Worm (Caenorhabditis elegans) whole organism, L1 larva: ENCODE results near the gene sre-7.

Source experiments
- C34B4.2 ChIP-seq: sonication (generic microtip); optimal IDR thresholded peaks from 2 replicates; lab custom pipeline; 2017; ENCODE audit warnings: mild to moderate bottlenecking, missing genetic modification characterization, missing compliant biosample characterization
- F16B12.6 ChIP-seq: fragments of 150-350 bp; optimal IDR thresholded peaks from 2 replicates; lab custom pipeline; 2014; ENCODE audit warnings: missing biosample characterization, missing genetic modification characterization
- ama-1 ChIP-seq: fragments of 150-350 bp; optimal IDR thresholded peaks from 2 replicates; lab custom pipeline; 2014
- blmp-1 ChIP-seq: fragments of 150-350 bp; optimal IDR thresholded peaks from 2 replicates; lab custom pipeline; 2014; ENCODE audit warnings: missing biosample characterization, missing genetic modification characterization
- efl-1 ChIP-seq, 4 experiments: fragments of 150-350 bp; optimal IDR thresholded peaks in 3 of 4; peaks in 1 of 4; 1 replicate in 1 of 4; 2 replicates in 3 of 4; lab custom pipeline; 2014; ENCODE audit warnings: missing biosample characterization in 2 of 4, missing genetic modification characterization in 2 of 4, missing genetic modification reagents in 2 of 4
- egl-27 ChIP-seq, 2 experiments: fragments of 150-350 bp in 1 of 2; sonication (generic microtip); optimal IDR thresholded peaks; 3 replicates each; lab custom pipeline; 2017 to 2018; ENCODE audit warnings: missing biosample characterization in 2 of 2, missing genetic modification characterization in 2 of 2, missing genetic modification reagents in 2 of 2
- ets-5 ChIP-seq: fragments of 200-800 bp; sonication (Bioruptor generic); IDR thresholded peaks from 2 replicates; pipeline ENCODE4 v1.3.6; 2022; ENCODE audit warnings: missing genetic modification characterization, missing compliant biosample characterization
- fkh-10 ChIP-seq: sonication (generic microtip); optimal IDR thresholded peaks from 2 replicates; lab custom pipeline; 2017; ENCODE audit warnings: missing biosample characterization, missing genetic modification reagents, missing genetic modification characterization
- fkh-8 ChIP-seq: sonication (generic microtip); optimal IDR thresholded peaks from 2 replicates; lab custom pipeline; 2016; ENCODE audit warnings: mild to moderate bottlenecking, missing genetic modification characterization, missing compliant biosample characterization
- grh-1 ChIP-seq: fragments of 200-800 bp; sonication (Bioruptor generic); IDR thresholded peaks from 2 replicates; pipeline ENCODE4 v1.3.6; 2022; ENCODE audit warnings: missing genetic modification reagents, missing genetic modification characterization, missing compliant biosample characterization
- hpl-2 ChIP-seq: fragments of 150-350 bp; optimal IDR thresholded peaks from 2 replicates; lab custom pipeline; 2014; ENCODE audit warnings: missing biosample characterization, missing genetic modification reagents, missing genetic modification characterization
- lin-14 ChIP-seq: fragments of 200-800 bp; sonication (Bioruptor generic); optimal IDR thresholded peaks from 2 replicates; lab custom pipeline; 2018; ENCODE audit warnings: mild to moderate bottlenecking, missing genetic modification characterization, moderate library complexity, missing compliant biosample characterization
- lir-3 ChIP-seq: sonication (generic microtip); optimal IDR thresholded peaks from 2 replicates; lab custom pipeline; 2016; ENCODE audit warnings: mild to moderate bottlenecking, missing genetic modification characterization, moderate library complexity, missing compliant biosample characterization; ENCODE audit not compliant: poor library complexity
- lsy-2 ChIP-seq, 2 experiments: fragments of 150-350 bp; optimal IDR thresholded peaks; 2 replicates each; lab custom pipeline; 2014; ENCODE audit warnings: missing biosample characterization in 2 of 2, missing genetic modification characterization in 2 of 2
- mab-9 ChIP-seq: fragments of 200-800 bp; sonication (Bioruptor generic); IDR thresholded peaks from 2 replicates; pipeline ENCODE4 v1.3.6; 2022; ENCODE audit warnings: missing genetic modification reagents, missing genetic modification characterization, missing compliant biosample characterization
- mdl-1 ChIP-seq, 2 experiments: fragments of 150-350 bp; optimal IDR thresholded peaks; 2 replicates each; lab custom pipeline; 2014 to 2017; ENCODE audit warnings: missing biosample characterization in 2 of 2, missing genetic modification characterization in 2 of 2, inconsistent platforms in 1 of 2
- mef-2 ChIP-seq: fragments of 150-350 bp; optimal IDR thresholded peaks from 2 replicates; lab custom pipeline; 2014; ENCODE audit warnings: missing biosample characterization, missing genetic modification characterization
- mep-1 ChIP-seq: fragments of 150-350 bp; optimal IDR thresholded peaks from 2 replicates; lab custom pipeline; 2014; ENCODE audit warnings: missing biosample characterization, missing genetic modification characterization
- nhr-20 ChIP-seq: sonication (generic microtip); optimal IDR thresholded peaks from 2 replicates; lab custom pipeline; 2016; ENCODE audit warnings: mild to moderate bottlenecking, missing genetic modification characterization, missing compliant biosample characterization
- nhr-237 ChIP-seq: fragments of 150-350 bp; optimal IDR thresholded peaks from 2 replicates; lab custom pipeline; 2014; ENCODE audit warnings: missing biosample characterization, missing genetic modification characterization
- nhr-28 ChIP-seq: fragments of 150-350 bp; optimal IDR thresholded peaks from 2 replicates; lab custom pipeline; 2014; ENCODE audit warnings: missing biosample characterization, missing genetic modification characterization
- nhr-47 ChIP-seq: sonication (generic microtip); optimal IDR thresholded peaks from 2 replicates; lab custom pipeline; 2016; ENCODE audit warnings: mild to moderate bottlenecking, missing genetic modification characterization, moderate library complexity, missing compliant biosample characterization
- nhr-77 ChIP-seq: fragments of 150-350 bp; optimal IDR thresholded peaks from 2 replicates; lab custom pipeline; 2014; ENCODE audit warnings: missing biosample characterization, missing genetic modification characterization
- nhr-84 ChIP-seq: sonication (generic microtip); optimal IDR thresholded peaks from 2 replicates; lab custom pipeline; 2017; ENCODE audit warnings: missing biosample characterization, missing genetic modification characterization
- nhr-85 ChIP-seq: sonication (generic microtip); peaks from one replicate; lab custom pipeline; 2016; ENCODE audit warnings: missing genetic modification characterization, inconsistent platforms, missing compliant biosample characterization
- nhr-90 ChIP-seq: sonication (generic microtip); optimal IDR thresholded peaks from 2 replicates; lab custom pipeline; 2016; ENCODE audit warnings: mild to moderate bottlenecking, missing genetic modification characterization, missing compliant biosample characterization; ENCODE audit not compliant: poor library complexity
- pag-3 ChIP-seq: sonication (generic microtip); optimal IDR thresholded peaks from 2 replicates; lab custom pipeline; 2017; ENCODE audit warnings: missing genetic modification characterization, mild to moderate bottlenecking, missing compliant biosample characterization, antibody characterized with exemption, borderline replicate concordance; ENCODE audit not compliant: insufficient read depth
- rnt-1 ChIP-seq: sonication (generic microtip); optimal IDR thresholded peaks from 2 replicates; lab custom pipeline; 2016; ENCODE audit warnings: mild to moderate bottlenecking, missing genetic modification characterization, moderate library complexity, missing compliant biosample characterization
- skn-1 ChIP-seq: fragments of 150-350 bp; optimal IDR thresholded peaks from 2 replicates; lab custom pipeline; 2014; ENCODE audit warnings: missing biosample characterization, missing genetic modification characterization
- snu-23 ChIP-seq: sonication (generic microtip); optimal IDR thresholded peaks from 2 replicates; lab custom pipeline; 2016; ENCODE audit warnings: missing genetic modification characterization, missing compliant biosample characterization
- tlp-1 ChIP-seq: fragments of 150-350 bp; optimal IDR thresholded peaks from 2 replicates; lab custom pipeline; 2014; ENCODE audit warnings: missing biosample characterization, missing genetic modification characterization
- unc-130 ChIP-seq: fragments of 150-350 bp; optimal IDR thresholded peaks from 2 replicates; lab custom pipeline; 2017; ENCODE audit warnings: missing biosample characterization, missing genetic modification characterization, inconsistent platforms
- unc-86 ChIP-seq: sonication (generic microtip); optimal IDR thresholded peaks from 2 replicates; lab custom pipeline; 2016; ENCODE audit warnings: missing genetic modification characterization, missing compliant biosample characterization
- vab-15 ChIP-seq: sonication (generic microtip); optimal IDR thresholded peaks from 2 replicates; lab custom pipeline; 2017; ENCODE audit warnings: missing genotype, mild to moderate bottlenecking, missing genetic modification characterization, missing compliant biosample characterization
- xbp-1 ChIP-seq: sonication (generic microtip); optimal IDR thresholded peaks from 2 replicates; lab custom pipeline; 2016; ENCODE audit warnings: missing genetic modification characterization, missing compliant biosample characterization
- zag-1 ChIP-seq: fragments of 150-350 bp; optimal IDR thresholded peaks from 2 replicates; lab custom pipeline; 2014; ENCODE audit warnings: missing biosample characterization, missing genetic modification characterization
- zip-4 ChIP-seq: fragments of 200-800 bp; sonication (Bioruptor generic); optimal IDR thresholded peaks from 2 replicates; lab custom pipeline; 2018; ENCODE audit warnings: mild to moderate bottlenecking, missing genetic modification characterization, moderate library complexity, missing compliant biosample characterization
- ztf-11 ChIP-seq, 2 experiments: sonication (generic microtip); optimal IDR thresholded peaks; 2 replicates each; lab custom pipeline; 2016 to 2017; ENCODE audit warnings: missing genetic modification characterization in 2 of 2, missing biosample characterization in 1 of 2, missing compliant biosample characterization in 1 of 2

Gene sre-7

DNA sequence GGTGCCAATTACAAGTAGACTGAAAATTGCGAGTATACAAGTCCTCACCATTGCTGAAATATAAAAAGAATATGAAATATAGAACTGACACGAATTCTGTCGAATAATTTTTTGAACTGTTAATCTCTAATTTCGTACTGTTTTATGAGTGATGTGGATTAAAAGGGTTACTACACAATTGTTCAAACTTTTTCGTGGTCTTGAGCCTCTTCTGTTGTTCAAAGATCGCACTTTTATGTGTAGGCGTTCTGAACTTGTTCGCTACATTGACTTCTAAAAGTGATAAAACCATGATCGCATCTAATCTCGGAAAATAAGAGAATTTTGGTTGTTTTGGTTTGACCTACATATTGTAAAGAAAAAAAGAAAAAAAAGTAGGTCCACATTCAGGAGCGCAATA lies 4.0 kb downstream of the sre-7 start, which contains the start of gene K02E11.4:
K02E11.4 (minus strand) TSS at position 101 of the 400 bp plus-strand sequence.
- TF ChIP-seq hpl-2 (no peak), nhr-237 (no peak), pag-3 (no peak), fkh-8 (tag; lab: Kevin White, UChicago) (no peak), vab-15 (tag; lab: Kevin White, UChicago) (no peak), nhr-20 (tag; lab: Kevin White, UChicago) (no peak), xbp-1 (no peak), unc-130 (tag; lab: Kevin White, UChicago) (no peak), zag-1 (tag; lab: Kevin White, UChicago) (no peak), nhr-84 (tag; lab: Kevin White, UChicago) (no peak), grh-1 (GFP tag; lab: Robert Waterston, UW) (no peak), ama-1 (lab: Kevin White, UChicago) (no peak), skn-1 (tag; lab: Kevin White, UChicago) (no peak), nhr-85 (tag; lab: Kevin White, UChicago) (no peak), blmp-1 (tag; lab: Kevin White, UChicago) (no peak), mef-2 (tag; lab: Kevin White, UChicago) (no peak)

DNA sequence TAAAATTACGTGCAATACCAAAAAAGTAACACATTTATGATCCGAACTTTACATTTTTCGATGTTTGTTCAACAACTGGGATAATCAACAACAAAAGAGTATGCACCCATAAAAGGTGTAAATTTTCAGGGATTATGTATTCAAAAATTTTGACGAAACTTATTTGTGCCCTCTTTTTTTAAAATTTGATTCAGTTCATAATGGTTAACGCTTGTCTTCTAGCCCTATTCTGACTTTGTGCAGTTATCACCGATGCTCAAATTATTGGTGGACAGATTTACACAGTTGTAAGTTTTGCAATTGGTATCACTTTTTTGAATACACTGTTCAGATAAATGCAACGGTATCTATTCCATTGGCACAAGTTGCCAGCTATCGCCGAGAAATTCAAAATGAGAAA lies 4.7 kb downstream of the sre-7 start, which contains the start of gene K02E11.6:
K02E11.6 (plus strand) TSS at position 149 of the 400 bp plus-strand sequence.
- TF ChIP-seq lsy-2 (tag; optimal IDR thresholded peaks at IDR 0.05; lab: Kevin White, UChicago) (no peak), snu-23 (GFP tag; lab: Kevin White, UChicago) (no peak), lin-14 (GFP tag; lab: Kevin White, UChicago) (no peak), nhr-47 (tag; lab: Kevin White, UChicago) (no peak), ets-5 (GFP tag; lab: Robert Waterston, UW) (no peak), nhr-77 (no peak), F16B12.6 (tag; lab: Kevin White, UChicago) (no peak), rnt-1 (tag; lab: Kevin White, UChicago) (no peak), fkh-10 (GFP tag; lab: Kevin White, UChicago) (no peak), pag-3 (no peak), nhr-84 (tag; lab: Kevin White, UChicago) (no peak), tlp-1 (no peak), mef-2 (tag; lab: Kevin White, UChicago) (no peak), grh-1 (GFP tag; lab: Robert Waterston, UW) (no peak), mep-1 (no peak), nhr-90 (tag; lab: Kevin White, UChicago) (no peak), egl-27 (tag; optimal IDR thresholded peaks at IDR 0.05; lab: Kevin White, UChicago) (no peak)

DNA sequence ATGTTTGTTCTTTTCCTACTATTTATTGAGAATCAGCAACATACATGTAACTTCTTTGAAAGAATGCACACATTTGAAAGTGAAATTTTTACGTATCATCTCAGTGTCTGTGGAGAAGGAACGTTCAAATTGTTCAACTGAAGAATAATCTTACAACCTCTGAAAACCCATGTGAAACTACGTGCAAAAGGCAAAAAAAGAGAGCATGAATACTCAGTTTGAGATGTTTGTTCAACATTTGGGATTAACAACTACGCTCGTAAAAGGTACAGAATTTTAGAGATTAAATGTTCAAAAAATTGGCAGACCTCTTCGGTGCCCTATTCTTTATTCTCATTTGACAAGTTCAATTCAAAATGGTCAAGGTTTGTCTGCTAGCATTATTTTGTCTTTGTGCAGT lies 8.0 kb downstream of the sre-7 start, which contains the start of gene K02E11.5:
K02E11.5 (plus strand) TSS at position 301 of the 400 bp plus-strand sequence.
- TF ChIP-seq fkh-10 (GFP tag; lab: Kevin White, UChicago) (no peak), unc-86 (no peak), zip-4 (GFP tag; lab: Kevin White, UChicago) (no peak), lsy-2 (tag; optimal IDR thresholded peaks at IDR 0.05; lab: Kevin White, UChicago) (no peak), lir-3 (tag; lab: Kevin White, UChicago) (no peak), mab-9 (GFP tag; lab: Robert Waterston, UW) (no peak), mdl-1 (tag; optimal IDR thresholded peaks at IDR 0.05; lab: Kevin White, UChicago) (no peak), nhr-28 (no peak), efl-1 (optimal IDR thresholded peaks at IDR 0.05; lab: Kevin White, UChicago) (no peak), efl-1 (GFP tag; optimal IDR thresholded peaks at IDR 0.05 in 1 of 2; lab: Kevin White, UChicago) (no peak), C34B4.2 (tag; lab: Kevin White, UChicago) (no peak), ztf-11 (tag; optimal IDR thresholded peaks at IDR 0.05; lab: Kevin White, UChicago) (no peak), ets-5 (GFP tag; lab: Robert Waterston, UW) (no peak)
